Worm (Caenorhabditis elegans) whole organism, L1 larva: ENCODE data around the gene nos-3.

Experiments
- C04F5.9 ChIP-seq: sonication (generic microtip); optimal IDR thresholded peaks from 2 replicates; lab custom pipeline; 2016; ENCODE audit warnings: missing genetic modification characterization, missing compliant biosample characterization
- F16B12.6 ChIP-seq: fragments of 150-350 bp; optimal IDR thresholded peaks from 2 replicates; lab custom pipeline; 2014; ENCODE audit warnings: missing biosample characterization, missing genetic modification characterization
- aha-1 ChIP-seq: fragments of 150-350 bp; optimal IDR thresholded peaks from 2 replicates; lab custom pipeline; 2014; ENCODE audit warnings: missing biosample characterization, missing genetic modification characterization
- aly-2 ChIP-seq: fragments of 150-350 bp; optimal IDR thresholded peaks from 2 replicates; lab custom pipeline; 2014; ENCODE audit warnings: missing biosample characterization, missing genetic modification characterization
- ceh-63 ChIP-seq: fragments of 200-800 bp; sonication (Bioruptor generic); optimal IDR thresholded peaks from 2 replicates; lab custom pipeline; 2018; ENCODE audit warnings: mild to moderate bottlenecking, missing genetic modification characterization, missing compliant biosample characterization
- ceh-8 ChIP-seq: fragments of 200-800 bp; sonication (Bioruptor generic); optimal IDR thresholded peaks from 2 replicates; lab custom pipeline; 2018; ENCODE audit warnings: mild to moderate bottlenecking, missing genetic modification characterization, moderate library complexity, missing compliant biosample characterization
- ceh-88 ChIP-seq: fragments of 200-800 bp; sonication (Bioruptor generic); IDR thresholded peaks from 2 replicates; pipeline ENCODE4 v1.3.6; 2022; ENCODE audit warnings: missing genetic modification characterization, missing compliant biosample characterization
- ceh-90 ChIP-seq: sonication (generic microtip); optimal IDR thresholded peaks from 2 replicates; lab custom pipeline; 2016; ENCODE audit warnings: missing genetic modification characterization, missing compliant biosample characterization
- dpl-1 ChIP-seq, 3 experiments: fragments of 150-350 bp in 2 of 3; sonication (generic microtip) in 1 of 3; optimal IDR thresholded peaks; 2 replicates each; lab custom pipeline; 2014 to 2017; ENCODE audit warnings: missing biosample characterization in 3 of 3, missing genetic modification characterization in 3 of 3, missing genetic modification reagents in 3 of 3
- dsc-1 ChIP-seq: sonication (generic microtip); optimal IDR thresholded peaks from 2 replicates; lab custom pipeline; 2016; ENCODE audit warnings: mild to moderate bottlenecking, missing genetic modification characterization, missing compliant biosample characterization
- efl-3 ChIP-seq: fragments of 200-800 bp; sonication (Bioruptor generic); optimal IDR thresholded peaks from 2 replicates; lab custom pipeline; 2018; ENCODE audit warnings: mild to moderate bottlenecking, missing genetic modification characterization, missing compliant biosample characterization
- egl-13 ChIP-seq: sonication (generic microtip); optimal IDR thresholded peaks from 2 replicates; lab custom pipeline; 2016; ENCODE audit warnings: missing genotype, missing genetic modification reagents, missing genetic modification characterization, missing compliant biosample characterization
- egl-27 ChIP-seq, 2 experiments: fragments of 150-350 bp in 1 of 2; sonication (generic microtip); optimal IDR thresholded peaks; 3 replicates each; lab custom pipeline; 2017 to 2018; ENCODE audit warnings: missing biosample characterization in 2 of 2, missing genetic modification characterization in 2 of 2, missing genetic modification reagents in 2 of 2
- elt-3 ChIP-seq, 6 experiments: fragments of 150-350 bp in 1 of 6; sonication (generic microtip); optimal IDR thresholded peaks; 2 replicates each; lab custom pipeline; 2017 to 2018; ENCODE audit warnings: missing biosample characterization in 6 of 6, missing genetic modification characterization in 6 of 6, inconsistent platforms in 1 of 6
- ets-5 ChIP-seq: fragments of 200-800 bp; sonication (Bioruptor generic); IDR thresholded peaks from 2 replicates; pipeline ENCODE4 v1.3.6; 2022; ENCODE audit warnings: missing genetic modification characterization, missing compliant biosample characterization
- fkh-4 ChIP-seq: sonication (generic microtip); optimal IDR thresholded peaks from 2 replicates; lab custom pipeline; 2016; ENCODE audit warnings: missing compliant biosample characterization, missing genetic modification characterization, borderline replicate concordance
- fos-1 ChIP-seq: fragments of 150-350 bp; optimal IDR thresholded peaks from 2 replicates; lab custom pipeline; 2014; ENCODE audit warnings: missing biosample characterization, missing genetic modification characterization
- hpl-2 ChIP-seq: fragments of 150-350 bp; optimal IDR thresholded peaks from 2 replicates; lab custom pipeline; 2014; ENCODE audit warnings: missing biosample characterization, missing genetic modification reagents, missing genetic modification characterization
- isw-1 ChIP-seq: fragments of 200-800 bp; sonication (Bioruptor generic); IDR thresholded peaks from 2 replicates; pipeline ENCODE4 v1.3.6; 2022; ENCODE audit warnings: missing genetic modification characterization, missing compliant biosample characterization
- jun-1 ChIP-seq: fragments of 150-350 bp; optimal IDR thresholded peaks from 2 replicates; lab custom pipeline; 2014; ENCODE audit warnings: missing biosample characterization, missing genetic modification reagents, missing genetic modification characterization
- lin-14 ChIP-seq: fragments of 200-800 bp; sonication (Bioruptor generic); optimal IDR thresholded peaks from 2 replicates; lab custom pipeline; 2018; ENCODE audit warnings: mild to moderate bottlenecking, missing genetic modification characterization, moderate library complexity, missing compliant biosample characterization
- lin-15B ChIP-seq: fragments of 150-350 bp; sonication (generic microtip); optimal IDR thresholded peaks from 3 replicates; lab custom pipeline; 2014; ENCODE audit warnings: missing biosample characterization, missing genetic modification characterization
- lin-35 ChIP-seq, 2 experiments: fragments of 150-350 bp; optimal IDR thresholded peaks; 2 replicates each; lab custom pipeline; 2014; ENCODE audit warnings: missing biosample characterization in 2 of 2, missing genetic modification characterization in 2 of 2, missing genetic modification reagents in 2 of 2
- lir-3 ChIP-seq: sonication (generic microtip); optimal IDR thresholded peaks from 2 replicates; lab custom pipeline; 2016; ENCODE audit warnings: mild to moderate bottlenecking, missing genetic modification characterization, moderate library complexity, missing compliant biosample characterization; ENCODE audit not compliant: poor library complexity
- mdl-1 ChIP-seq, 2 experiments: fragments of 150-350 bp; optimal IDR thresholded peaks; 2 replicates each; lab custom pipeline; 2014 to 2017; ENCODE audit warnings: missing biosample characterization in 2 of 2, missing genetic modification characterization in 2 of 2, inconsistent platforms in 1 of 2
- mep-1 ChIP-seq: fragments of 150-350 bp; optimal IDR thresholded peaks from 2 replicates; lab custom pipeline; 2014; ENCODE audit warnings: missing biosample characterization, missing genetic modification characterization
- nhr-12 ChIP-seq: sonication (generic microtip); optimal IDR thresholded peaks from 2 replicates; lab custom pipeline; 2017; ENCODE audit warnings: missing biosample characterization, missing genetic modification characterization
- nhr-19 ChIP-seq: fragments of 200-800 bp; sonication (Bioruptor generic); conservative IDR thresholded peaks from 2 replicates; pipeline ENCODE4 v1.3.6; 2022; ENCODE audit warnings: missing genetic modification characterization, missing compliant biosample characterization
- nhr-237 ChIP-seq: fragments of 150-350 bp; optimal IDR thresholded peaks from 2 replicates; lab custom pipeline; 2014; ENCODE audit warnings: missing biosample characterization, missing genetic modification characterization
- nhr-47 ChIP-seq: sonication (generic microtip); optimal IDR thresholded peaks from 2 replicates; lab custom pipeline; 2016; ENCODE audit warnings: mild to moderate bottlenecking, missing genetic modification characterization, moderate library complexity, missing compliant biosample characterization
- nhr-71 ChIP-seq: sonication (generic microtip); optimal IDR thresholded peaks from 2 replicates; lab custom pipeline; 2016; ENCODE audit warnings: mild to moderate bottlenecking, missing genetic modification characterization, moderate library complexity, missing compliant biosample characterization
- nhr-76 ChIP-seq: sonication (generic microtip); optimal IDR thresholded peaks from 2 replicates; lab custom pipeline; 2017; ENCODE audit warnings: missing biosample characterization, missing genetic modification characterization
- nhr-77 ChIP-seq: fragments of 150-350 bp; optimal IDR thresholded peaks from 2 replicates; lab custom pipeline; 2014; ENCODE audit warnings: missing biosample characterization, missing genetic modification characterization
- pag-3 ChIP-seq: sonication (generic microtip); optimal IDR thresholded peaks from 2 replicates; lab custom pipeline; 2017; ENCODE audit warnings: missing genetic modification characterization, mild to moderate bottlenecking, missing compliant biosample characterization, antibody characterized with exemption, borderline replicate concordance; ENCODE audit not compliant: insufficient read depth
- rnt-1 ChIP-seq: sonication (generic microtip); optimal IDR thresholded peaks from 2 replicates; lab custom pipeline; 2016; ENCODE audit warnings: mild to moderate bottlenecking, missing genetic modification characterization, moderate library complexity, missing compliant biosample characterization
- skn-1 ChIP-seq: fragments of 150-350 bp; optimal IDR thresholded peaks from 2 replicates; lab custom pipeline; 2014; ENCODE audit warnings: missing biosample characterization, missing genetic modification characterization
- snpc-4 ChIP-seq: fragments of 150-350 bp; optimal IDR thresholded peaks from 2 replicates; lab custom pipeline; 2014; ENCODE audit warnings: missing biosample characterization, missing genetic modification characterization
- snu-23 ChIP-seq: sonication (generic microtip); optimal IDR thresholded peaks from 2 replicates; lab custom pipeline; 2016; ENCODE audit warnings: missing genetic modification characterization, missing compliant biosample characterization
- sox-4 ChIP-seq: sonication (generic microtip); optimal IDR thresholded peaks from 2 replicates; lab custom pipeline; 2016; ENCODE audit warnings: missing genetic modification characterization, missing compliant biosample characterization
- sup-37 ChIP-seq: fragments of 200-800 bp; sonication (Bioruptor generic); optimal IDR thresholded peaks from 2 replicates; lab custom pipeline; 2018; ENCODE audit warnings: mild to moderate bottlenecking, missing genetic modification characterization, missing compliant biosample characterization
- swsn-7 ChIP-seq: sonication (generic microtip); optimal IDR thresholded peaks from 2 replicates; lab custom pipeline; 2016; ENCODE audit warnings: missing genetic modification characterization, missing compliant biosample characterization
- tbx-2 ChIP-seq: sonication (generic microtip); optimal IDR thresholded peaks from 2 replicates; lab custom pipeline; 2016; ENCODE audit warnings: missing genetic modification characterization, missing compliant biosample characterization
- tlp-1 ChIP-seq: fragments of 150-350 bp; optimal IDR thresholded peaks from 2 replicates; lab custom pipeline; 2014; ENCODE audit warnings: missing biosample characterization, missing genetic modification characterization
- unc-130 ChIP-seq: fragments of 150-350 bp; optimal IDR thresholded peaks from 2 replicates; lab custom pipeline; 2017; ENCODE audit warnings: missing biosample characterization, missing genetic modification characterization, inconsistent platforms
- unc-98 ChIP-seq: fragments of 200-800 bp; sonication (Bioruptor generic); IDR thresholded peaks from 2 replicates; pipeline ENCODE4 v1.3.6; 2022; ENCODE audit warnings: missing genetic modification characterization, missing compliant biosample characterization
- xbp-1 ChIP-seq: sonication (generic microtip); optimal IDR thresholded peaks from 2 replicates; lab custom pipeline; 2016; ENCODE audit warnings: missing genetic modification characterization, missing compliant biosample characterization
- zip-4 ChIP-seq: fragments of 200-800 bp; sonication (Bioruptor generic); optimal IDR thresholded peaks from 2 replicates; lab custom pipeline; 2018; ENCODE audit warnings: mild to moderate bottlenecking, missing genetic modification characterization, moderate library complexity, missing compliant biosample characterization
- ztf-11 ChIP-seq, 2 experiments: sonication (generic microtip); optimal IDR thresholded peaks; 2 replicates each; lab custom pipeline; 2016 to 2017; ENCODE audit warnings: missing genetic modification characterization in 2 of 2, missing biosample characterization in 1 of 2, missing compliant biosample characterization in 1 of 2
- ztf-4 ChIP-seq: fragments of 150-350 bp; optimal IDR thresholded peaks from 2 replicates; lab custom pipeline; 2014; ENCODE audit warnings: missing biosample characterization, missing genetic modification characterization

nos-3 gene

DNA sequence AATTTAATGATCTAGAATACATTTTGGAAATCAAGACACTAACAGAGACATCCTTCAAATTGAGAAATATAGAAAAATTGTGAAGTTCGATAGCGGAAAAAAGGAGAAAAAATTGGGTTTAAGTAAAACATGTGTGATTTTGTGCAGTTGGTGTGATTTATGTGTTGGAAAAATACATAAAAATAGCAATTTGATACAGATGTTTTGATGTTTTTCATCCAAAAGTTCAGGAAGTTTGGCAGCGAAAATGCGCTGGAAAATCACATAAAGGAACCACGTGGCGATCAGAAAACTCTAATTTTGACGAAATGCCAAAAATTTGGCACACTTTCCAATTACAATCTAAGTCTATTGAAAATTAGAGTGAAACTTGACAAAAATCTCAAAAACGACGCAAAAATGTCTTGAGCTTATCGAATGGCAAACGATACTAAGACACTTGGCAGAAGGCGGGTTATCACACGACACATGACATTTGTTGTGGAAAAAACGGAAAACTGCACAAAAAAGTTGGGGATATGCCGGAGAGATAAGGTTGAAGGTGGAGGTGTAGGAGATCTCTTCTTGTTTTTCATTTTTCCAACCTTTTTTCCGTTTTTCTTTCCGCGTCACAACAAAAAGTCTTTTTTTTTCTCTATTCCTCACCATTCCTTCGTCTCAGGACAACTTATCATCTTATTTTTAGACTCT is 27.9 kb downstream of the nos-3 start, which contains the start of gene ZK1321.4:
Gene ZK1321.4, minus strand, starts transcription at position 51 of the 690 bp plus-strand sequence.
- TF ChIP-seq tbx-2 (tag; lab: Kevin White, UChicago): no peak
- TF ChIP-seq elt-3 (tag; optimal IDR thresholded peaks at IDR 0.05; lab: Kevin White, UChicago): no peak
- no peak for TF ChIP-seq jun-1 (tag; lab: Kevin White, UChicago)
- peak; percentile 41 for TF ChIP-seq unc-130 (tag; lab: Kevin White, UChicago)
- no peak for TF ChIP-seq nhr-71 (tag; lab: Kevin White, UChicago)
- peak; percentile 77 for TF ChIP-seq dsc-1 (tag; lab: Kevin White, UChicago)
- TF ChIP-seq swsn-7 (tag; lab: Kevin White, UChicago): no peak
- TF ChIP-seq lin-14 (GFP tag; lab: Kevin White, UChicago): peak; percentile 35
- TF ChIP-seq unc-98: no peak
- TF ChIP-seq tlp-1: no peak
- TF ChIP-seq fkh-4: peak; percentile 4
- TF ChIP-seq rnt-1 (tag; lab: Kevin White, UChicago): peak; percentile 58
- TF ChIP-seq ceh-8 (GFP tag; lab: Kevin White, UChicago): no peak
- no peak for TF ChIP-seq sox-4 (tag; lab: Kevin White, UChicago)
- TF ChIP-seq pag-3 (tag; lab: Kevin White, UChicago): peak; percentile 97
- no peak for TF ChIP-seq ets-5
- no peak for TF ChIP-seq ceh-63 (GFP tag; lab: Kevin White, UChicago)

DNA sequence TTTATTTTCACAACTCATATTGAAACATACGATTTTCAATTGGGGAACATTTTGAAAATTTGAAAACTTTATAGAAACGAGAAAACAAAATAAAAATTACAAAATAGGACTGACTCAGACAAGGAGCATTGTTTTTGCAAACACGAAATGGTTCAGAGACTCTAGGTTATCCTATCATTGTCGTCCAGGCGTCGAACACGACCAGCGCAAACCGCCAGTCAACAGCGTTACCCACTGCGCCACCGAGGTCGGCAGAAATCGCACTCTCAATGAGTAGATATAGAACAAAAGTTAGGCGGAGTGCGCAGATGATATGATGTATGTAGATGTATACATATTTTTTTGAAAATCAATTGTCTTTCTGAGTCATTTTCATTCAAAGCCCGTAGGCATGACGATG is 28.5 kb downstream of the nos-3 start:
- TF ChIP-seq unc-130 (tag; lab: Kevin White, UChicago) (peak; percentile 50), zip-4 (GFP tag; lab: Kevin White, UChicago) (peak; percentile 45), isw-1 (GFP tag; lab: Robert Waterston, UW) (0 out of 2 replicates have a peak, but pooled peaks have one; percentile 1), dpl-1 (GFP tag; optimal IDR thresholded peaks at IDR 0.05; lab: Kevin White, UChicago) (peak in 2 of 3 experiments; percentile 49 to 53), egl-13 (tag; lab: Kevin White, UChicago) (peak; percentile 44), nhr-76 (tag; lab: Kevin White, UChicago) (no peak), hpl-2 (GFP tag; lab: Kevin White, UChicago) (no peak), ztf-11 (tag; optimal IDR thresholded peaks at IDR 0.05; lab: Kevin White, UChicago) (peak in 1 of 2 experiments; percentile 71), ceh-90 (tag; lab: Kevin White, UChicago) (no peak), ztf-4 (no peak), sup-37 (no peak), elt-3 (tag; optimal IDR thresholded peaks at IDR 0.05; lab: Kevin White, UChicago) (peak in 2 of 6 experiments; percentile 17 to 49), nhr-47 (tag; lab: Kevin White, UChicago) (peak; percentile 77), F16B12.6 (peak; percentile 53), efl-3 (GFP tag; lab: Kevin White, UChicago) (no peak), dsc-1 (tag; lab: Kevin White, UChicago) (peak; percentile 82), tlp-1 (no peak), aly-2 (tag; lab: Kevin White, UChicago) (peak; percentile 42), fos-1 (no peak), rnt-1 (tag; lab: Kevin White, UChicago) (peak; percentile 78), nhr-19 (peak; percentile 65), C04F5.9 (tag; lab: Kevin White, UChicago) (no peak), mdl-1 (tag; optimal IDR thresholded peaks at IDR 0.05; lab: Kevin White, UChicago) (peak in 1 of 2 experiments; percentile 62), lin-35 (GFP tag; optimal IDR thresholded peaks at IDR 0.05; lab: Kevin White, UChicago) (peak; percentile 48 to 68), nhr-12 (tag; lab: Kevin White, UChicago) (no peak), unc-98 (no peak), skn-1 (tag; lab: Kevin White, UChicago) (peak; percentile 57), lin-15B (tag; lab: Kevin White, UChicago) (no peak), nhr-237 (no peak), nhr-77 (tag; lab: Kevin White, UChicago) (peak; percentile 52), snpc-4 (peak; percentile 37), xbp-1 (tag; lab: Kevin White, UChicago) (peak; percentile 66), snu-23 (GFP tag; lab: Kevin White, UChicago) (peak; percentile 72), lir-3 (peak; percentile 53), aha-1 (tag; lab: Kevin White, UChicago) (no peak), ceh-88 (GFP tag; lab: Robert Waterston, UW) (peak; percentile 61; the same call in 1 of the 2 replicates), egl-27 (tag; optimal IDR thresholded peaks at IDR 0.05; lab: Kevin White, UChicago) (no peak), mep-1 (tag; lab: Kevin White, UChicago) (peak; percentile 50)
